Fruit fly (Drosophila melanogaster) ovary, adult (tissue): ENCODE results near the gene CG42570.

Experiments used
- CG17801 ChIP-seq: fragments of 200-800 bp; optimal IDR thresholded peaks from 2 replicates; lab custom pipeline; 2019; ENCODE audit warnings: missing biosample characterization, mild to moderate bottlenecking, missing genetic modification characterization, moderate library complexity; ENCODE audit not compliant: partially characterized antibody

CG42570 gene

DNA sequence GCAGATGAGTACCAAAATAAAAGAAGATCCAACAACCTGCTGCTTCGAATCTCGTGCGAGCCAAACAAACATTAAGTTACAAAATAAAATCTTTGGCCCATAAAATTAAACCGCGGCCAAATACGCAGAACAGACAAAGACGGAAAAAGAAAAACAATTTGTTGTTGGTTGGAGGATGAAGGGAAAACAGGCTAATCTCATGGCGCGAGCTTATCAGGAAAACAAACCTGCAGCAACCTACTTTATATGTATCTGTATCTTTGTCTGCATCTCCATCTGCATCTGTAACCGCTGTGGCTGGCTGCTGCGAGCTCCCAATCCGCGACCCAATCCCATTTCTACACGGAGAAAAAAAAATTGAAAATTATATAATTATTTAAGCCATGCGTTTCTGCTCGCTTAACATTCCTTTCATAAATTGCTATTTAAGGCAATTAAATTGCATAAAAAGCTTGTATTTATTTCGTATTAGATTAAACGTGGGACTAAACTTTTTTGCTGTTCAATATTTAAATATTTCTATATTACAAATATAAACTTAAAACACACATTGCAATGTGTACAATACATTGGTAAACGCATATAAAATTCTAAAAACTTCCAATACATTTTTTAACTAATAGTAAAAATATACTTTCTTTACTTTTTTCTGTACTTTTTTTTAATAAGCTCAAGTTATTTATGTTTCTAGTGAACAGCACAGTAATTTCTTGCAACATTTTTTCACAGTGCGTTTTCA, 24.7 kb upstream of the CG42570 start:
- TF ChIP-seq CG17801 (GFP tag; lab: Kevin White, UChicago), result no peak

DNA sequence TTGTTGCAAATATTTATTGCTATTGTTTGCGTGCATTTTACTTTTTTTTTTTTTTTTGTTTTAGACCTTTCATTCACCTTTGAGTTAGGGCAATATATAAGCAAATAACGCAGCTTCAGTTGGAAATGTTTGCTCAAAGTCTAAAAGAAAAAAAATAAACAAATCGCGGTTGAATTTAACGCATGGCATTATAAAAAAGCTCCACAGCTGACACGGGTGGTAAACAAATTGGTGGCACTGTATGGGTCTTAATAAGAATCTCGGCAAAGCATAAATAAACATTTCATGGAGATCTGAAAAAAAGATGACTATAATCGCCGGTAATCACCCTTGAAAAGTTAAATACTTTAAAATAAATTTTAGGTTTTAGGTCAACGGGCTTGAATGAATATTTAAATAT, 23.2 kb upstream of the CG42570 start:
- TF ChIP-seq CG17801 (GFP tag; lab: Kevin White, UChicago), result no peak

DNA sequence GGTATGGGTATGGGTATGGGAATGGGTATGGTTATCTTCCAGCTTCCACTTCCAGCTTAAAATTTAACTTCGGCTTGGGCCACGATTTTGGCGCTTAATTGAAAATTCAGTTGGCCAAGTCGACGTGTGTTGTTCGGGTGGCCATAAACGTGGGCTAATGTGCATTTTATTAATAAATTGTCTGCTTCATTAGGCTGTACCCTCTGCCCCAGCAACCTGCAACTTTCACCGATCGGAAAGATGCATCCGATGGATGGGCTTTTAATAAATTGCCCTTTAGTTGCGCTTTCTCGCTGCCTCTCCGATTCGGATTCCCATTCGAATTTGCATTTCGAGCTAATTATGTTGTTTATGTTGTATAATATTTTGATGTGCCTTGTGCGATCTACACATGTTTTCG, 22.4 kb upstream of the CG42570 start:
- no peak for TF ChIP-seq CG17801 (GFP tag; lab: Kevin White, UChicago)

DNA sequence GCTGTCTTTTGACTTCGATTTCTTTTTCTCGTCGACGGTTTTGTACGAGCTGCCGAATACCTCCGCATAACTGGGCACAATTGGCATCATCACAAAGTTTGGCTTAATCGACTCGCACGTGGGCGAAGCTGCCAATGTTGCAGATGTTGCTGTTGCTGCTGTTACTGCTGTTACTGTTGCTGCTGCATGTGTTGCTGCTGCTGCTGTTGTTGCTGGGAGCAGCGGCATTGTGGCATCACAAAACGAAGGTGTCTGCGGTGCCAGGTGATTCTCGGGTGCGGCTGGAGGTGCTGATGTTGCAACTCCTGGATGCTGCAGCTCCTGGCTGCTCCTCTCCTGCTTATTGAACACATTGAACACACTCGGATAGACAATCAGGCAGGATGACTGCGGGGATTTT, 19.7 kb upstream of the CG42570 start:
- TF ChIP-seq CG17801 (GFP tag; lab: Kevin White, UChicago), result no peak

DNA sequence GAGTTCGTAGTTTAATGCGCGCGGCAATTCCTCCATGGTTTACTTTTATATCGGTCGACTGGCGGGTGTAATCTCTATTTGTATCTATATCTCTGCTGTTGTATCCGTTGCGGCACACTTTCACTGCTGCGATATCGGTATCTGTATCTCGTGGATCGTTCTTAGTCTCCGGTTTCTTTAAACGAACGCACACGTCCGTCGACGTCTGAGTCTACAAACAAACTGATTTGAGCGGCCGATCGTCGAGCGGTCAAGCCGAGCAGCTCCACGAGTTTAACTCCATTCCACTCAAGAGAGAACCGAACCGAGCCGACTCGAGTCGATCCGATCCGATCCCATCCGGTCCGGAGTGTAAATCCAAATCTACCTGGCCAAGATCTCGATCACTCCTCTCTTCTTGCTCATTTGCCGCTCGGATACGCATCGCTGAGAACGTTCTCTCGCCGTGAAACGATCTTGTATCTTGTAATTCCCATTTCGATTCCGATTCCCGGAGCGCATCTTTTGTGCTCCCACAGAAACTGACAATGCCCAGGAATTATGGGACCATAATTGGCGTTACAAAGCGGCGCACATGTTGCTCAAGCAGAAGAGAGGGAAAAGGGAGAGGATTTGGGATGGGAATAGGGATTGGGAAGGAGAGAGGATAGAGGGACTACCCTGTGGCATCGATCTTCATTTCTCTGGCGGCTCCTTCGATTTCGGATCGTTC, 17.8 kb upstream of the CG42570 start, which contains the start of gene comm2:
Gene comm2, minus strand, starts transcription at position 225 of the 712 bp plus-strand sequence.
- no peak for TF ChIP-seq CG17801 (GFP tag; lab: Kevin White, UChicago)

DNA sequence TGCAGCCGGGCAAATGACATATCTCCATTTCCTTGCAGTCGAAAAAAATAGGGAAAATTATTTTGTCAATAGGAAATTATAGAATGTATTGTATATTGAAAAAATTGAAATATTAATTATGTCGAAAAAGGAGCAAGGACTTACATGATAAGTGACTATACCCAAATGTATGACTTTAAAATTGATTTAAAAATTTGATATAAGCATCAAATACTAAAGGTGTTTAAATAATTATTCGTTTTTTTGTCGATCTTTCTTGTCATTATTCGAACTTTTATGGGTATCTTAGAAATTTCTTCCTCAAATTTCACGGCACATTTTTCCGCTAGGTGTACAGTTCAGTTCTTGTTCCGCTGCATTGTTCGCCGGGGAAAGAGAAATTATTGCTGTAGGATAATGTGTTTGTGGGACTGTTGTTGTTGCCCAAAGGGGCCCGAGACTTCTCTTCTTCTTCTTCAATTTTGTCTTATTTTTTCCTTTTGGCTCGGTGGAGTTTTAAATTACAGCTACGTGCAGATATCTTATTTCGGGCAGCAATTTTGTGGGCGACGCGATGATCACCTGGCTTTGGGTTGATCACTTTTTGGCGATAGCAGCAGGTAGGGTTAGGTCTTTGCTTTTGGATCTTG, 17.2 kb upstream of the CG42570 start:
- TF ChIP-seq CG17801 (GFP tag; lab: Kevin White, UChicago), result no peak

DNA sequence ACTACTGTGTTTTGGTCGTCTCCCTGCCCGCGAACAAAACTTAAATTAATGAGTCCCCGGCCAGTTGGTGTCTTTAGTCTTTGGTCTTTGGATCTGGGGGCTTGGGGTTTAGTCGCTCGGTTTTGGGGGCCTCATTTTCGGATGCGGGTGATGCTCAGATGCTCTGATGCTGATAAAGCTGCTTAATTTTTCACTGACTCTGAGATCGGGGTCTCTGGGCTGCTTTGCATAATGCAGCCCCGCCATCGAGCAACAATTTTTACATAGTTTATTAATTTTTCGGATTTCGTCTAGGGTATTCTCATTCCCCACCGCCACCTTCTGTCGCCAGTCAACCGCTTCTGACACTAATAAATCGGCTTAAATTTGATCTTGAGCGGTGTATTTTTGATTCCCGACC, 15.4 kb upstream of the CG42570 start:
- no peak for TF ChIP-seq CG17801 (GFP tag; lab: Kevin White, UChicago)

DNA sequence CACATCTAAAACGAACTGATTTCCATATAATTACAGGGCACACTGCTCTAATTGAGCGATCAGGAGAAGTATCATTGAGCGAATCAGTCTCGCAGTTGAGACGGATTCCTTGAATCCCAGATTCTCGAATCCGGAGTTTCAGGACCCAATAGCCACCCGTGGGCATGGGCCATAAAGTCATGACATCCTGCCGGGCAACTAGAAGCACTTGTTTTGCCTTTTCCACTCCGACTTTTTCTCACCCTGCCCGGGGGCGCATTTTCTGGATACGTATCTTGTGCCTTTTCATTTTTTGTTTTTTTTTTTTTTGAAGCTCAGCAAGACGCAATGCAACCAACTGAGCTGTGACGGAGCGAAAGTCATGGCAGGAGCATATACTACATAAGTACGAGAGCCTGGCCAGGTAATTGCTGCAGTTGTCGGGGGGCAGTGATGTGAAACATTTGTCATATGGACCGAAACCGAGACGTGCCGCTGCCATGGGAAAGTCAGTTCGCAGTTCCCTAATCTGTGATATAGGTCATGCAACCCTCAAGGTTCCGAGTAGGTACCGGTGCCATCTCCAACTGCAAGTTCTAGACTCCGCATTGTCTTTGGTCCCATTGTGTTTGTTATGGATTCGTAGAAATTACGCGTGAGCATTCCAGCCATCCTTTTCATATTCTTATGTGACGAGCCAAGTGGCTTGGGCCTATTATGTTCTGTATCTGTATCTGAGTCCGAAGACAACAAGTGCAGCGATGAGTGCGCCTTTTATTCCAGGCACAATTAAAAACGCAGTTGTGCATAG, 14.1 kb upstream of the CG42570 start:
- TF ChIP-seq CG17801 (GFP tag; lab: Kevin White, UChicago), result no peak

DNA sequence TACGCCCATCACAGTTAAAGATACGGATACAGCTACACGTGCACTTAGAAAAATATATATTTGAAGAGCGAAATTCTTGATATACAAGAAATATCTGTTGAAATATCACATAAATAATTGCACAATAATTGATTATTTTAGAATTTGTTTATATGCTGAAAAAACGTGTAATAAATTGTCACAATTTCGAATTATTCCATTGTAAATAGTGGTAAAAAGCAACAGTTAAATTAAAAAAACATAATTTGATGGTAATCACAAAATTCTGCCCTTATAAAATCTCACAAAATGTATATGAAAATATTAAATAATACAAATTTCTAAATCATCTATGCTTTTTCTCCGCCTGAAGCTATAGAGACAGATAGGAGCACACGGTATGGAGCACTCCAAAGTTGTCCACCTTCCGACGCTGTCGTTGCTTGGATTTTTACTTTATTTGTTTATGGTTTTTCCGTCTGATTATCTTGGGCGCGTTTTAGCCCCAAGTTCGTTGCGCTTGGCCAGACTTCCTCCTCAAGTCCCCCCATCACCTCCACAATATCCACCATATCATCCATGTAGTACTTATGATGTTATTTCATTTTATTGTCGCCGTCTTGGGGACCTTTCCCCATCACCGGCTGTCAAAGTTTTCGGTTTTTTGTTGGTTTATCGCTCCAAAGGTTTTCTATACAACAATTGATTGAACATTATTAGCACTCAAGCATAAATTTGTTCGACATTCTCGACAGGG, 13.2 kb upstream of the CG42570 start:
- no peak for TF ChIP-seq CG17801 (GFP tag; lab: Kevin White, UChicago)

DNA sequence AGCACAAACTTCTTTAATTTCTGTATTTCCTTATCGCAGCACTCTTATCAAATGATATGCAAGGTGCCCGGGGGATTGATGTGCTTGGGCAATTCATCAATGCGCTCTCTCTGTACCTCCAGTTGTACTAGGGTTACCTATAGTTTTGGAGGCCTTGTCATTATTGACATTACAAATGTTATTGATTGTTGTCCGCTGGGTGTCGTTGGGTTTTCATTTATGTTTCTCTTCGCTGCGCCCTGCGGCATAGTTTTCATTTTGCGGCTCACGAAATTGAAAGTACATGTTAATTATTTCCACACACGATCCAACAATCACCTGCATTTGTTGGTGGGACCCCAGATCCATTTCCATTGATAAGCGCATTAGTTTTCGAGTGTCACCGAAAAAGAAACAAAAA, 11.4 kb upstream of the CG42570 start:
- no peak for TF ChIP-seq CG17801 (GFP tag; lab: Kevin White, UChicago)

DNA sequence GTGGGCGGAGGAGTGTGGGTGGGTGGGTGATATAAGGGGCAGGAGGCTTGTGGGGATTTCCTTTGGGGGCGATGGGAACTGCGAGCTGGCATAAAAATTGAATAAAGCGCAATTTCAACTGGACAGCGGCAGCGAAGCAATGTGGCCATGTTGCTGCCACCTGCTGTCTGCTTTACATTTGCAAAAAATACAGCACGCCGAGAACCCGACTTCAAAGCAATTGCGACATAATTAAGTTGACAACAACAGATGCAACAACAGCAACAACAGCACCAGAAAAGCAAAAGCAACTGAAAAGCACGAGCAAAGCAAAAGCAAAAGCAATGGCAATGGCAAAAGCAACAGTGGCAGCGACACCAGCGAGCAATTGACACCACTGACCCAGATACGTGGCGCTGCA, 9.5 kb upstream of the CG42570 start:
- TF ChIP-seq CG17801 (GFP tag; lab: Kevin White, UChicago), result no peak

DNA sequence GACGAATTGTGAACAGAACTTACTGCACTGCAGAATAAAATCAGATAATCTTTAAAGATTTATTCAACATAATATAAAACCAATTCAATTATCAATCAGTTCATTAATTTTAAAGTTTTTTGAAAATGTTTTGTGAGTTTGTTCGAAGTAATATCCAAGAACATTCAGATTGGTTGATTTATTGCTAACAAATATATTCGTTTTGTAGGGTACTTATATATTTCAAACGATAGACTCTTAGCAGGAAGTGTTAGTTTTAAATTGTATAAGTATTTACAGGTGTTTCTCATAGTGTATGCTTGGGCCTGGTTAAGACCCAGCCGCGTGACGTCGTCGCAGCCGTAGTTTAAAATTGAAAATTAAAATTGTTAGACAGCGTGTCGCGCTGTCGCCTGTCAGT, 9.0 kb upstream of the CG42570 start:
- TF ChIP-seq CG17801 (GFP tag; lab: Kevin White, UChicago), result no peak

DNA sequence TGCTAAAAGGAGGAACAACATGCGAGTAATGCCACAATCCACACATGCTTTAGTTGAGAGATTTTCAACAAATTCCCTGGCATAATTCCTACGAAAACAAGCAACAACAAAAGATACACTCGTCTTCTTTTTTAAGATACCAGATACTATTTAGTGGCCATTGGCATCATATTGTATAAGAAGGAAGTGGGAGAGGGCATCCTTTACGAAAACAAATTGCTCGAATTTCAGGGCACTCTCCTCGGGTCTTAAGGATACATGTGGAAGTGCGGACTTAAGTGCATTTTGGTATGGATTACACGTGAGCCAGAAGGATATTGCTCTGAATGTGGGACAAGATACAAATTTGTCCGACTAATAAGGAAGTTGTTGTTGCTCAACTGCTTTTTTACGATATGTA, 7.5 kb upstream of the CG42570 start:
- no peak for TF ChIP-seq CG17801 (GFP tag; lab: Kevin White, UChicago)

DNA sequence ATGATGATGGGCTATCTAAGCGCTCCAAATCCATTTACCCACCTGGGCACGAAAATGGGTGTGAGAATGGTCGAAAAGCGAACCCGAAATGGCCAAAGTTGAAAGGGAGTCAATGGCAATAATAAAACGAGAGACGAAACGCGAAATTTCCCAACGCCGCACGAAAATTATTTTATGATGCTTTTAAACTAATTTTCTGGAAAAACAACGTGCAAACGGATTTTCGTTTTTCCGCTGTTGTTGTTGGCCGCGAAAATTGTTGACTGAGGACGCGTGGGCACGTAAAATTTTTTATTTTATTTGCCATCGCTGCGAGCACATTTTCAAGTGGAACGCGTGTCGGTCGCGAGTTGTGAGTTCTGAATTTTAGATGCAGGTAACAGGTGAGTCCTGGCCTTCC, 6.5 kb upstream of the CG42570 start:
- no peak for TF ChIP-seq CG17801 (GFP tag; lab: Kevin White, UChicago)
